Worm (Caenorhabditis elegans): ENCODE results near the gene Y54G11A.19.

DNA sequence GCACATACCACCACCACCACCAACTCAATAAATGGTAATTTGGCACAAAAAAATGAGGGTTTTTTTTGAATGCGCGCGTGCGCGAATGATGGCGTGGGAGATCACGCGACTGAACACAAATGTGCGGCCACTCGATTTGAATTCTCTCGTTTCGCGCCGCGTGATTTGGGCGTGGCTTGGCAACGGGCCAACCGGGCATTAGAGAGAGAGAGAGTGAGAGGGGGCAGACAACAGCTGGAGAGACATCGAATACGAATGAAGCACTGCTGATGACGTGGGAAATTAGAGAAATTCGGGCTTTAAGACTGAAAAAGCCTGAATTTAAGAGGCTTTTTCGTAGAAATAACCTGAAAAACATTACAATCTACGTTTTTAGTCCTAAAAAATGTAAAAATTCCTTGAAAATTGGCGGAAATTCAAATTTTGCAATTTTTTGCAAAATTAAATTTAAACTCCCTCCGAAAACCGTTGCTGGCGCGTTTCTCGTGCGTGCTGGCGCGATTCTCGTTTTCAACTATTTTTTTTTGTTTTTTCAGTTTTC lies 5.2 kb downstream of the Y54G11A.19 start:
- TF ChIP-seq nhr-19 (GFP tag; conservative IDR thresholded peaks at IDR 0.05), result peak; percentile 88
- peak; percentile 1 to 92 for TF ChIP-seq ztf-11 (tag; optimal IDR thresholded peaks at IDR 0.05)
- TF ChIP-seq isw-1 (GFP tag; IDR thresholded peaks at IDR 0.05), result peak; percentile 73
- TF ChIP-seq fos-1 (tag; optimal IDR thresholded peaks at IDR 0.05), result peak; percentile 63
- peak; percentile 81 for TF ChIP-seq hpl-2 (GFP tag; optimal IDR thresholded peaks at IDR 0.05)
- TF ChIP-seq lin-39 (tag; optimal IDR thresholded peaks at IDR 0.05), result peak; percentile 71
